Fruit fly (Drosophila melanogaster): ENCODE results near the gene Hmgcr.

Gene Hmgcr

dm6 chr3R:23729066-23729465, 4.1 kb upstream of the Hmgcr start (continued):
- TF ChIP-seq CG11456 (GFP tag; IDR thresholded peaks at IDR 0.05) (no peak; the same call in 2 of the 3 replicates), CG4360 (GFP tag; IDR thresholded peaks at IDR 0.05) (no peak), BtbVII (GFP tag; optimal IDR thresholded peaks at IDR 0.05) (peak; percentile 77), eve (GFP tag; optimal IDR thresholded peaks at IDR 0.05) (no peak), cato (GFP tag; optimal IDR thresholded peaks at IDR 0.05; ENCODE audit: borderline replicate concordance) (no peak), bigmax (GFP tag; optimal IDR thresholded peaks at IDR 0.05) (no peak), zen2 (GFP tag; IDR thresholded peaks at IDR 0.05; ENCODE audit: partially characterized antibody) (no peak), esg (GFP tag; conservative IDR thresholded peaks at IDR 0.05) (no peak), CG2889 (GFP tag; IDR thresholded peaks at IDR 0.05) (no peak), al (GFP tag; IDR thresholded peaks at IDR 0.05) (no peak), vvl (GFP tag; IDR thresholded peaks at IDR 0.05) (no peak), cas (GFP tag; IDR thresholded peaks at IDR 0.05) (no peak), mirr (GFP tag; optimal IDR thresholded peaks at IDR 0.05) (peak; percentile 89), lbe (GFP tag; optimal IDR thresholded peaks at IDR 0.05) (no peak), Ssrp (tag; optimal IDR thresholded peaks at IDR 0.05) (no peak), CG12104 (GFP tag; optimal IDR thresholded peaks at IDR 0.05) (no peak), CG5245 (GFP tag; optimal IDR thresholded peaks at IDR 0.05) (no peak), gsb (GFP tag; IDR thresholded peaks at IDR 0.05) (no peak), E2f2 (GFP tag; IDR thresholded peaks at IDR 0.05) (no peak), CG11560 (tag; IDR thresholded peaks at IDR 0.05) (no peak), Poxn (GFP tag; IDR thresholded peaks at IDR 0.05) (no peak), E2f1 (GFP tag; IDR thresholded peaks at IDR 0.05) (no peak), CG12299 (tag; optimal IDR thresholded peaks at IDR 0.05) (peak; percentile 15), Fer1 (GFP tag; optimal IDR thresholded peaks at IDR 0.05) (peak; percentile 82), vfl (GFP tag; optimal IDR thresholded peaks at IDR 0.05) (peak; percentile 3), HHEX (GFP tag; optimal IDR thresholded peaks at IDR 0.05) (peak; percentile 60), pzg (GFP tag; optimal IDR thresholded peaks at IDR 0.05) (no peak), CG3065 (GFP tag; optimal IDR thresholded peaks at IDR 0.05) (no peak), Ptx1 (GFP tag; IDR thresholded peaks at IDR 0.05) (no peak), her (GFP tag; optimal IDR thresholded peaks at IDR 0.05) (peak; percentile 16), oc (tag; optimal IDR thresholded peaks at IDR 0.05) (no peak), sima (GFP tag; optimal IDR thresholded peaks at IDR 0.05) (no peak), hbn (GFP tag; IDR thresholded peaks at IDR 0.05; ENCODE audit: partially characterized antibody) (no peak)

- TF ChIP-seq dysf (GFP tag; IDR thresholded peaks at IDR 0.05) (0 out of 3 replicates have a peak, but pooled peaks have one; percentile 22), nmo (GFP tag; optimal IDR thresholded peaks at IDR 0.05) (no peak), Drgx (GFP tag; IDR thresholded peaks at IDR 0.05) (peak; percentile 44), CG10462 (GFP tag; optimal IDR thresholded peaks at IDR 0.05) (no peak), CG1603 (tag; optimal IDR thresholded peaks at IDR 0.05) (no peak), fd96Cb (tag; optimal IDR thresholded peaks at IDR 0.05) (no peak), Sox100B (GFP tag; optimal IDR thresholded peaks at IDR 0.05) (no peak), pb (GFP tag; optimal IDR thresholded peaks at IDR 0.05) (no peak), sd (tag; optimal IDR thresholded peaks at IDR 0.05) (peak; percentile 92), CG31388 (GFP tag; optimal IDR thresholded peaks at IDR 0.05) (no peak), CG9817 (tag; optimal IDR thresholded peaks at IDR 0.05) (no peak), HHEX (GFP tag; optimal IDR thresholded peaks at IDR 0.05) (peak; percentile 35), CG33557 (GFP tag; optimal IDR thresholded peaks at IDR 0.05) (peak; percentile 5), CG12299 (tag; optimal IDR thresholded peaks at IDR 0.05) (peak; percentile 27), HmgD (GFP tag; optimal IDR thresholded peaks at IDR 0.05) (no peak), gro (GFP tag; optimal IDR thresholded peaks at IDR 0.05) (no peak), Usf (GFP tag; optimal IDR thresholded peaks at IDR 0.05) (no peak), CG1529 (GFP tag; optimal IDR thresholded peaks at IDR 0.05) (no peak), CG4617 (GFP tag; optimal IDR thresholded peaks at IDR 0.05; ENCODE audit: borderline replicate concordance) (no peak), CG15601 (tag; optimal IDR thresholded peaks at IDR 0.05) (peak; percentile 36)
Observed at dm6 chr3R:23729632-23730471, 3.3 kb upstream of the Hmgcr start.
